Fruit fly (Drosophila melanogaster): Measurements from ENCODE around the gene CG33494.

Gene CG33494

DNA sequence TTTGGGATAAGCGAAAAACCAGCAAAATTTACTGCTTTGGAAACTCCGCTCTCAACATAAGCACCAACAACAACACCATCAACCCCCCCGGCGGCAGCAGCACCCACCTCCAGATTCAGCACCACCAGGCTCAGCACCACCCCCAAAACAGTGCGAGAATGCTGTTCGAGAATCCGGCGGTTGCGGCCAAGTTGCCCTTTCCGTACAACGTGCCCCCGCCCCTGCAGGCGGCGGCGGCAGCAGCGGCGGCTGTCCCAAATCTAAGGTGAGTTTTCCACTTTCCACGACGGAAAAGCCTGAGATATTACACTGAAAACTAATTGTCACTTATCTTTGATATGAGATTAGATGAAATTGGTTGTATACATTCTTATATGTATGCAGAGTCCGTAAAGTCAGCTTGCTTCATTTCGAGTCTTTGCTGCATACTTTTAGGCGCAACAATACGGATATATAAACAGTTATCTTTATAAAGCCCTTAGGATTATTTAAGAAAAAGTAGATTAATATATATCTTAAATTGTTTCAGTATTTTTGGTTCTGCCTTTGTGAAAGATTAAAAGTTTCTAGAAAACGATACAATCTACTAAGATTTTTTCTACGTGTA lies 24.6 kb upstream of the CG33494 start (continued):
- TF ChIP-seq CG3919 (GFP tag; optimal IDR thresholded peaks at IDR 0.05) (no peak), achi (GFP tag; optimal IDR thresholded peaks at IDR 0.05) (peak; percentile 12), CG6854 (GFP tag; optimal IDR thresholded peaks at IDR 0.05) (no peak), Ets96B (tag; optimal IDR thresholded peaks at IDR 0.05) (peak; percentile 13), CG6808 (GFP tag; optimal IDR thresholded peaks at IDR 0.05) (peak; percentile 25), CG31627 (GFP tag; optimal IDR thresholded peaks at IDR 0.05) (no peak), CG10631 (GFP tag; optimal IDR thresholded peaks at IDR 0.05) (peak; percentile 24), ss (GFP tag; optimal IDR thresholded peaks at IDR 0.05) (peak in 1 of 2 experiments; percentile 5), Hr39 (GFP tag; optimal IDR thresholded peaks at IDR 0.05) (peak; percentile 17), Ets21C (GFP tag; optimal IDR thresholded peaks at IDR 0.05) (no peak), Lpt (GFP tag; optimal IDR thresholded peaks at IDR 0.05) (no peak), Eip93F (GFP tag; optimal IDR thresholded peaks at IDR 0.05) (no peak), Smox (GFP tag; optimal IDR thresholded peaks at IDR 0.05) (peak; percentile 2), Eip78C (GFP tag) (peak; percentile 84), Gug (GFP tag; IDR thresholded peaks at IDR 0.05) (no peak), fkh (GFP tag; optimal IDR thresholded peaks at IDR 0.05) (no peak), OdsH (GFP tag; optimal IDR thresholded peaks at IDR 0.05) (peak; percentile 3), cyc (GFP tag; optimal IDR thresholded peaks at IDR 0.05) (no peak), Hr4 (GFP tag; optimal IDR thresholded peaks at IDR 0.05) (peak; percentile 34), CG32006 (GFP tag; optimal IDR thresholded peaks at IDR 0.05) (peak; percentile 35), CG6163 (GFP tag; IDR thresholded peaks at IDR 0.05) (no peak)

dm6 chr3R:25518584-25518983 lies 23.6 kb upstream of the CG33494 start:
- TF ChIP-seq Eip78C (GFP tag) = no peak
- TF ChIP-seq Blimp-1 (GFP tag; optimal IDR thresholded peaks at IDR 0.05) = peak; percentile 75
- TF ChIP-seq Met (GFP tag; optimal IDR thresholded peaks at IDR 0.05) = no peak
- TF ChIP-seq dac (GFP tag; optimal IDR thresholded peaks at IDR 0.05) = no peak
- TF ChIP-seq CG6808 (GFP tag; optimal IDR thresholded peaks at IDR 0.05) = no peak

- no peak for TF ChIP-seq CG11902 (GFP tag; optimal IDR thresholded peaks at IDR 0.05)
- no peak for TF ChIP-seq OdsH (GFP tag; optimal IDR thresholded peaks at IDR 0.05)
- no peak for TF ChIP-seq fkh (GFP tag; optimal IDR thresholded peaks at IDR 0.05)
- no peak for TF ChIP-seq CG31627 (GFP tag; optimal IDR thresholded peaks at IDR 0.05)
- no peak for TF ChIP-seq fd85E (GFP tag; optimal IDR thresholded peaks at IDR 0.05)
- no peak for TF ChIP-seq Eip75B (GFP tag; optimal IDR thresholded peaks at IDR 0.05)
- peak; percentile 28 for TF ChIP-seq dsx (GFP tag; optimal IDR thresholded peaks at IDR 0.05; ENCODE audit: poor library complexity, severe bottlenecking)
- TF ChIP-seq Met (GFP tag; optimal IDR thresholded peaks at IDR 0.05) = no peak
- TF ChIP-seq CG34406 (GFP tag; optimal IDR thresholded peaks at IDR 0.05) = no peak
- TF ChIP-seq acj6 (GFP tag; optimal IDR thresholded peaks at IDR 0.05) = no peak
- no peak for TF ChIP-seq svp (GFP tag)
- peak; percentile 21 for TF ChIP-seq net (GFP tag; optimal IDR thresholded peaks at IDR 0.05)
- TF ChIP-seq CG8319 (GFP tag; optimal IDR thresholded peaks at IDR 0.05) = no peak
- TF ChIP-seq lz (GFP tag; optimal IDR thresholded peaks at IDR 0.05) = no peak
- TF ChIP-seq CG11294 (GFP tag; IDR thresholded peaks at IDR 0.05) = no peak
- no peak for TF ChIP-seq cyc (GFP tag; optimal IDR thresholded peaks at IDR 0.05)
- TF ChIP-seq eg (GFP tag; IDR thresholded peaks at IDR 0.05) = no peak
- TF ChIP-seq Lpt (GFP tag; optimal IDR thresholded peaks at IDR 0.05) = no peak
- peak; percentile 21 for TF ChIP-seq topi (GFP tag; optimal IDR thresholded peaks at IDR 0.05)
- no peak for TF ChIP-seq dac (GFP tag; optimal IDR thresholded peaks at IDR 0.05)
- TF ChIP-seq Gug (GFP tag; IDR thresholded peaks at IDR 0.05) = no peak
- peak; percentile 11 for TF ChIP-seq CG7368 (GFP tag; optimal IDR thresholded peaks at IDR 0.05)
- TF ChIP-seq Sox102F (GFP tag; optimal IDR thresholded peaks at IDR 0.05) = no peak
- TF ChIP-seq Hr39 (GFP tag; optimal IDR thresholded peaks at IDR 0.05) = no peak
- peak; percentile 37 for TF ChIP-seq spab (GFP tag; optimal IDR thresholded peaks at IDR 0.05)
- TF ChIP-seq CG32006 (GFP tag; optimal IDR thresholded peaks at IDR 0.05) = no peak
- TF ChIP-seq CG3919 (GFP tag; optimal IDR thresholded peaks at IDR 0.05) = no peak
- no peak for TF ChIP-seq salr (GFP tag; optimal IDR thresholded peaks at IDR 0.05)
- TF ChIP-seq Smox (GFP tag; optimal IDR thresholded peaks at IDR 0.05) = no peak
- TF ChIP-seq CG8632 (GFP tag; optimal IDR thresholded peaks at IDR 0.05) = no peak
- peak; percentile 3 for TF ChIP-seq pdm3 (GFP tag; optimal IDR thresholded peaks at IDR 0.05)
- no peak for TF ChIP-seq CG4318 (GFP tag; optimal IDR thresholded peaks at IDR 0.05)
- no peak for TF ChIP-seq Ets21C (GFP tag; optimal IDR thresholded peaks at IDR 0.05)
- TF ChIP-seq CG6808 (GFP tag; optimal IDR thresholded peaks at IDR 0.05) = peak; percentile 57
- no peak for TF ChIP-seq Hr4 (GFP tag; optimal IDR thresholded peaks at IDR 0.05)
- peak; percentile 51 to 54 for TF ChIP-seq ss (GFP tag; optimal IDR thresholded peaks at IDR 0.05)
- no peak for TF ChIP-seq esn (GFP tag; optimal IDR thresholded peaks at IDR 0.05)
- peak; percentile 14 for TF ChIP-seq Ets96B (tag; optimal IDR thresholded peaks at IDR 0.05)
- peak; percentile 65 for TF ChIP-seq CG6854 (GFP tag; optimal IDR thresholded peaks at IDR 0.05)
These were observed 23.2 kb upstream of the CG33494 start for dm6 chr3R:25518099-25518567.

All from whole organism, prepupa.